Fruit fly (Drosophila melanogaster) whole organism: ENCODE data around the gene CycT.

Source experiments
- CG8478 ChIP-seq: fragments of >200 bp; optimal IDR thresholded peaks from 2 replicates; lab custom pipeline; 2018; ENCODE audit warnings: inconsistent platforms
- EcR ChIP-seq, 2 experiments: fragments of >200 bp; optimal IDR thresholded peaks; 2 replicates each; lab custom pipeline; 2017; ENCODE audit warnings: missing biosample characterization in 2 of 2, missing genetic modification characterization in 2 of 2, missing genetic modification reagents in 2 of 2
- psq ChIP-seq: fragments of >200 bp; optimal IDR thresholded peaks from 2 replicates; lab custom pipeline; 2017
- usp ChIP-seq: fragments of >200 bp; optimal IDR thresholded peaks from 2 replicates; lab custom pipeline; 2017; ENCODE audit warnings: missing biosample characterization, missing genetic modification characterization, mixed read lengths

- peak; percentile 37 to 55 for TF ChIP-seq EcR (GFP tag; optimal IDR thresholded peaks at IDR 0.05; lab: Kevin White, UChicago)
- peak; percentile 61 for TF ChIP-seq CG8478 (lab: Kevin White, UChicago)
- TF ChIP-seq usp: no peak
- TF ChIP-seq psq (lab: Kevin White, UChicago): no peak
These were observed 12.4 kb upstream of the CycT start for dm6 chr3L:17569737-17570546.
